Fruit fly (Drosophila melanogaster) whole organism, embryonic: Measurements from ENCODE around the gene CG12948.

Experiments
- Abd-B ChIP-seq: fragments of 200-800 bp; sonication (Bioruptor generic); optimal IDR thresholded peaks from 2 replicates; lab custom pipeline; 2018; ENCODE audit warnings: missing biosample characterization, mild to moderate bottlenecking, missing genetic modification characterization, moderate library complexity
- BEAF-32 ChIP-seq: fragments of 200-800 bp; sonication (Bioruptor generic); optimal IDR thresholded peaks from 3 replicates; lab custom pipeline; 2017; ENCODE audit warnings: missing biosample characterization, missing genetic modification characterization, mild to moderate bottlenecking, moderate library complexity, missing genetic modification reagents
- Bgb ChIP-seq: fragments of 200-800 bp; sonication (Bioruptor generic); IDR thresholded peaks from 2 replicates; pipeline ENCODE4 v1.3.6; 2022; ENCODE audit warnings: missing biosample characterization, missing genetic modification characterization; ENCODE audit not compliant: partially characterized antibody
- CG10274 ChIP-seq: fragments of 200-800 bp; sonication (Bioruptor generic); optimal IDR thresholded peaks from 3 replicates; lab custom pipeline; 2017; ENCODE audit warnings: missing biosample characterization, mild to moderate bottlenecking, missing genetic modification characterization
- CG11085 ChIP-seq: fragments of 200-800 bp; sonication (Bioruptor generic); IDR thresholded peaks from 2 replicates; pipeline ENCODE4 v1.3.6; 2022; ENCODE audit warnings: missing biosample characterization, missing genetic modification characterization
- CG13287 ChIP-seq: fragments of 200-800 bp; sonication (Bioruptor generic); IDR thresholded peaks from 2 replicates; pipeline ENCODE4 v1.3.6; 2022; ENCODE audit warnings: missing biosample characterization, missing genetic modification characterization; ENCODE audit not compliant: partially characterized antibody
- CG14710 ChIP-seq: fragments of 200-800 bp; sonication (Bioruptor generic); optimal IDR thresholded peaks from 3 replicates; lab custom pipeline; 2019; ENCODE audit warnings: missing biosample characterization, mild to moderate bottlenecking, missing genetic modification characterization, moderate library complexity
- CG15011 ChIP-seq: fragments of 200-800 bp; sonication (Bioruptor generic); optimal IDR thresholded peaks from 3 replicates; lab custom pipeline; 2018; ENCODE audit warnings: missing biosample characterization, mild to moderate bottlenecking, missing genetic modification characterization
- CG15514 ChIP-seq: fragments of 200-800 bp; sonication (Bioruptor generic); optimal IDR thresholded peaks from 3 replicates; lab custom pipeline; 2017; ENCODE audit warnings: missing biosample characterization, missing genetic modification characterization, mild to moderate bottlenecking, moderate library complexity, missing genetic modification reagents
- CG1603 ChIP-seq: fragments of 200-800 bp; sonication (Bioruptor generic); optimal IDR thresholded peaks from 2 replicates; lab custom pipeline; 2019; ENCODE audit warnings: missing biosample characterization, mild to moderate bottlenecking, missing genetic modification characterization, moderate library complexity
- CG17361 ChIP-seq: fragments of 200-800 bp; sonication (Bioruptor generic); IDR thresholded peaks from 3 replicates; pipeline ENCODE4 v1.3.6; 2022; ENCODE audit warnings: missing biosample characterization, missing genetic modification characterization
- CG30020 ChIP-seq: fragments of 200-800 bp; optimal IDR thresholded peaks from 2 replicates; lab custom pipeline; 2019; ENCODE audit warnings: missing biosample characterization, mild to moderate bottlenecking, missing genetic modification characterization, moderate library complexity
- CG31365 ChIP-seq: fragments of 200-800 bp; sonication (Bioruptor generic); optimal IDR thresholded peaks from 2 replicates; lab custom pipeline; 2018; ENCODE audit warnings: missing biosample characterization, mild to moderate bottlenecking, missing genetic modification characterization
- CG6272 ChIP-seq: fragments of 200-800 bp; sonication (Bioruptor generic); IDR thresholded peaks from 2 replicates; pipeline ENCODE4 v1.3.6; 2022; ENCODE audit warnings: missing biosample characterization, missing genetic modification characterization
- CG6791 ChIP-seq: fragments of 200-800 bp; sonication (Bioruptor generic); IDR thresholded peaks from 3 replicates; pipeline ENCODE4 v1.3.6; 2022; ENCODE audit warnings: missing biosample characterization, missing genetic modification characterization; ENCODE audit not compliant: partially characterized antibody
- CG8924 ChIP-seq: fragments of 200-800 bp; optimal IDR thresholded peaks from 3 replicates; lab custom pipeline; 2019; ENCODE audit warnings: missing biosample characterization, mild to moderate bottlenecking, missing genetic modification characterization, moderate library complexity
- CG9437 ChIP-seq: fragments of 200-800 bp; sonication (Bioruptor generic); optimal IDR thresholded peaks from 2 replicates; lab custom pipeline; 2018; ENCODE audit warnings: missing biosample characterization, mild to moderate bottlenecking, missing genetic modification characterization
- CrebB ChIP-seq: fragments of 200-800 bp; sonication (Bioruptor generic); optimal IDR thresholded peaks from 3 replicates; lab custom pipeline; 2018; ENCODE audit warnings: missing biosample characterization, mild to moderate bottlenecking, missing genetic modification characterization
- Mad ChIP-seq: fragments of 200-800 bp; sonication (Bioruptor generic); optimal IDR thresholded peaks from 2 replicates; lab custom pipeline; 2016; ENCODE audit warnings: missing biosample characterization, missing genetic modification characterization
- Med ChIP-seq: fragments of 200-800 bp; sonication (Bioruptor generic); peaks from one replicate; lab custom pipeline; 2016; ENCODE audit warnings: missing biosample characterization, missing genetic modification characterization, mild to moderate bottlenecking, inconsistent platforms, moderate library complexity
- NFAT ChIP-seq: fragments of 200-800 bp; sonication (Bioruptor generic); IDR thresholded peaks from 2 replicates; pipeline ENCODE4 v1.3.6; 2022; ENCODE audit warnings: missing biosample characterization, missing genetic modification characterization
- NK7.1 ChIP-seq: fragments of 200-800 bp; sonication (Bioruptor generic); optimal IDR thresholded peaks from 3 replicates; lab custom pipeline; 2016; ENCODE audit warnings: missing biosample characterization, missing genetic modification characterization
- Scr ChIP-seq: fragments of 200-800 bp; sonication (Bioruptor generic); IDR thresholded peaks from 2 replicates; pipeline ENCODE4 v1.3.6; 2022; ENCODE audit warnings: missing biosample characterization, missing genetic modification characterization; ENCODE audit not compliant: partially characterized antibody
- YL-1 ChIP-seq: fragments of 200-800 bp; sonication (Bioruptor generic); optimal IDR thresholded peaks from 3 replicates; lab custom pipeline; 2017; ENCODE audit warnings: missing biosample characterization, mild to moderate bottlenecking, missing genetic modification characterization
- cato ChIP-seq: fragments of 200-800 bp; sonication (Bioruptor generic); optimal IDR thresholded peaks from 2 replicates; lab custom pipeline; 2016; ENCODE audit warnings: missing biosample characterization, missing genetic modification characterization, borderline replicate concordance
- caup ChIP-seq: fragments of 200-800 bp; sonication (Bioruptor generic); optimal IDR thresholded peaks from 3 replicates; lab custom pipeline; 2017; ENCODE audit warnings: missing biosample characterization, mild to moderate bottlenecking, missing genetic modification characterization, moderate library complexity; ENCODE audit not compliant: severe bottlenecking
- chn ChIP-seq: fragments of 200-800 bp; sonication (Bioruptor generic); optimal IDR thresholded peaks from 2 replicates; lab custom pipeline; 2016; ENCODE audit warnings: missing biosample characterization, missing genetic modification characterization
- eve ChIP-seq, 2 experiments: fragments of >200 bp; optimal IDR thresholded peaks; 2 replicates each; lab custom pipeline; 2017; ENCODE audit warnings: missing biosample characterization in 2 of 2, missing genetic modification characterization in 2 of 2
- ewg ChIP-seq: fragments of 200-800 bp; sonication (Bioruptor generic); optimal IDR thresholded peaks from 3 replicates; lab custom pipeline; 2017; ENCODE audit warnings: mild to moderate bottlenecking, missing biosample characterization, missing genetic modification reagents, missing genetic modification characterization
- gem ChIP-seq: fragments of 200-800 bp; sonication (Bioruptor generic); optimal IDR thresholded peaks from 2 replicates; lab custom pipeline; 2019; ENCODE audit warnings: missing biosample characterization, mild to moderate bottlenecking, missing genetic modification characterization, moderate library complexity
- gro ChIP-seq: fragments of 200-800 bp; sonication (Bioruptor generic); optimal IDR thresholded peaks from 2 replicates; lab custom pipeline; 2016; ENCODE audit warnings: missing biosample characterization, missing genetic modification characterization
- hb ChIP-seq: fragments of 200-800 bp; sonication (Bioruptor generic); IDR thresholded peaks from 3 replicates; pipeline ENCODE4 v1.3.6; 2022; ENCODE audit warnings: missing biosample characterization, missing genetic modification characterization; ENCODE audit not compliant: partially characterized antibody
- inv ChIP-seq: fragments of 200-800 bp; sonication (Bioruptor generic); IDR thresholded peaks from 2 replicates; pipeline ENCODE4 v1.3.6; 2022; ENCODE audit warnings: missing biosample characterization, missing genetic modification characterization; ENCODE audit not compliant: partially characterized antibody
- knrl ChIP-seq: fragments of 200-800 bp; sonication (Bioruptor generic); IDR thresholded peaks from 3 replicates; pipeline ENCODE4 v1.3.6; 2022; ENCODE audit warnings: missing biosample characterization, missing genetic modification characterization; ENCODE audit not compliant: partially characterized antibody
- maf-S ChIP-seq: fragments of 200-800 bp; sonication (Bioruptor generic); optimal IDR thresholded peaks from 2 replicates; lab custom pipeline; 2016; ENCODE audit warnings: missing biosample characterization, missing genetic modification characterization
- phol ChIP-seq: fragments of 200-800 bp; sonication (Bioruptor generic); optimal IDR thresholded peaks from 3 replicates; lab custom pipeline; 2018; ENCODE audit warnings: missing biosample characterization, mild to moderate bottlenecking, missing genetic modification characterization, moderate library complexity
- pita ChIP-seq: fragments of 200-800 bp; sonication (Bioruptor generic); optimal IDR thresholded peaks from 2 replicates; lab custom pipeline; 2017; ENCODE audit warnings: missing biosample characterization, mild to moderate bottlenecking, missing genetic modification characterization
- rib ChIP-seq: fragments of 200-800 bp; sonication (Bioruptor generic); IDR thresholded peaks from 2 replicates; pipeline ENCODE4 v1.3.6; 2022; ENCODE audit warnings: missing biosample characterization, missing genetic modification characterization
- scrt ChIP-seq: fragments of 200-800 bp; sonication (Bioruptor generic); optimal IDR thresholded peaks from 2 replicates; lab custom pipeline; 2018; ENCODE audit warnings: missing biosample characterization, mild to moderate bottlenecking, missing genetic modification characterization, moderate library complexity
- sens ChIP-seq: fragments of 200-800 bp; sonication (Bioruptor generic); peaks from one replicate; lab custom pipeline; 2016; ENCODE audit warnings: missing biosample characterization, missing genetic modification characterization
- sqz ChIP-seq: fragments of 200-800 bp; sonication (Bioruptor generic); optimal IDR thresholded peaks from 3 replicates; lab custom pipeline; 2018; ENCODE audit warnings: missing biosample characterization, mild to moderate bottlenecking, missing genetic modification characterization
- tll ChIP-seq, 2 experiments: fragments of 200-800 bp in 1 of 2; fragments of >200 bp in 1 of 2; sonication (Bioruptor generic) in 1 of 2; optimal IDR thresholded peaks; 2 replicates each; lab custom pipeline; 2017 to 2019; ENCODE audit warnings: missing biosample characterization in 2 of 2, missing genetic modification characterization in 2 of 2, mild to moderate bottlenecking in 1 of 2, moderate library complexity in 1 of 2

The CG12948 gene

DNA sequence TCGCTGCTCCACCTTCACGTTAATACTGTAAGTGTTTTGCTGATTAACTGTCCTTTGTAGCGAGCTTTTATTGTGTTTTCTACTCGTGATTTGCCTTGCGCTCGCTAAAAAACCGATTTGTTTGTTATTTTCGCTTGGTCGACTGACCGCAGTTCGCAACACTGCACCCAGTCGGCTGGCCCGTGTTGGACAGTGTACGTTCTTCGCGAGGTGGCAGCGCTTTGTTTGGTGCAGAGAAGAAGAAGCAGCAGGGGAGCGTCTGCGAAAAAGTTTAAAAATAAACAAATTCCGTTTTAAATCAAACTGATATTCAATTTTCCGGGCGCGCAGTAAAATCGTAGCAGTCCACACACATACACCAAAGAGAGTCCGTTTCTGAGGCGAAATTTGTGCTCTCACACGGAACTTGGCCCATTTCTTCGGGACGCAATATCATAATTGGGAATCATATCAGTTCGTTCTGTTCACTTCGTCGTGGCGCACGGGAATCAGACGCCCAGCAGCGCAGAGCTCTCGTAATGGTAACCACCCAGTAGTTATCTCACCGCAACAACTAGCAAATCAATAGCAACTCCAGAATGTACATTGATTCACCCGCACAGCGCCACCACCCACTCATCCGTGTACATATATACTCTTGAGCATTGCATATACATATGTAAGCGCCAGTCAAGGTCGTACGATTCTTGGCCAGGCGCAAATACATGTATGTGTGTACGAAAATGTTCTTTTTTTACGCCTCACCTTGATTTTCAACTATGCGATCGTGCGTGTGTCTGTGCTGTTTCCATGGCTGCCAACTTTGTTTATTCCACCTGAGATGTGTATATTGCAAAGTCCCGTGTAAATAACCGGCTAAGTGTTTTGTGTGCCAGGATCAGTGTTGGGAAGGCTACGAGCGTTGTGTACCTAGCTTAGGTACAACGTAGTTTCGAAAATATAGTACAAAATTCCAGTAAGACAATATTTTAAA lies 20.4 kb upstream of the CG12948 start, which contains the start of gene Naa80 (continued):
- TF ChIP-seq NFAT (GFP tag; lab: Robert Waterston, UW): peak; percentile 87
- no peak for TF ChIP-seq sqz
- TF ChIP-seq tll (GFP tag; optimal IDR thresholded peaks at IDR 0.05; lab: Kevin White, UChicago): peak in 1 of 2 experiments; percentile 32
- peak; percentile 12 for TF ChIP-seq CG10274 (GFP tag; lab: Kevin White, UChicago)
- peak; percentile 9 for TF ChIP-seq CG30020

DNA sequence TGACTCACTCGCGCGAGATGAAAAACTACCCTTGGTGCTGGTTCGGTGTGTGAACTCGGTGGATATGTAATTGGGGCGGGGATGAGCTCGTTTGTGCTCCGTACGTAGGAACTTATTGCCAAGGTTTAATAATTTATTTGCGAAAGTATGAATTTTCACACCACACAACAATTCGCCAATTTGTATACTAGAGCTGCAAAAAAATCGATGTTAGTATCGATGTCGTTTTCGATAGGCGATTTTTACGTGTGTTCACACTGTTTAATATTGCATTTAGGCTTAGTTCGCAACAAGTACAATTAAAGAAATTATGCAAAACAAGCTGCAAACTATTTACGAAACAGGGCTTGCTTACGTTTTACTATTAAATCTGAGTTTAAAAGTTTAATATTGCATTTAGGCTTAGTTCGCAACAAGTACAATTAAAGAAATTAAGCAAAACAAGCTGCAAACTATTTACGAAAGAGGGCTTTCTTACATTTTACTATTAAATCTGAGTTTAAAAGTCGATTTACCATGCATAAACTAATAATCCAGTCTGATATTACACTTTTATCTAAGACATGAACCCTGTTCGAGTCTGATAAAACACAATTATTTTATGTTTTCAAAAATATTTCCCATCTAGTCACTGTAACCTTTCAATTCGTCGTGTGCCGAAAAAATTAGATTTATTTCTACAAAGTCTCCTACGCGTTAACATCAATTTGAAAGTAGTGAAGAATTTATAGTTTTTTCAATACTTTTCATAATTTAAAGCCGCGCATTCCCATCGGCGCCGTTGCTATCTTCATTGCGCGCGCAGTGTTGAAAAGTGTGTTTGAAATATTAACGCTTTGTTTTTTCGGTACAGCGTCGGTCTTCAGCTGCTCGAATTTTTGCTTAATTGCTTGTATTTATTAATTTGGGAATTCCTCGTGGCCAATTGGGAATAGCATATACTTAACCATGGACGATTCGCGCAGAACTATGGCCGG lies 15.7 kb upstream of the CG12948 start, which contains the start of the genes Snap24 and CG8478:
Gene Snap24, minus strand, starts transcription at position 196 of the 977 bp plus-strand sequence.
Gene CG8478, plus strand, starts transcription at position 696 of the 977 bp plus-strand sequence.
- TF ChIP-seq CG8924 (tag; lab: Kevin White, UChicago) (peak; percentile 14), CrebB (tag; lab: Kevin White, UChicago) (no peak), pita (GFP tag; lab: Kevin White, UChicago) (peak; percentile 46), gem (no peak), CG6791 (GFP tag; lab: Robert Waterston, UW) (peak; percentile 79), YL-1 (peak; percentile 8), inv (GFP tag; lab: Robert Waterston, UW) (peak; percentile 72), phol (peak; percentile 22), ewg (GFP tag; lab: Kevin White, UChicago) (peak; percentile 47), rib (peak; percentile 84), chn (GFP tag; lab: Kevin White, UChicago) (no peak), Mad (no peak), CG15514 (GFP tag; lab: Kevin White, UChicago) (peak; percentile 23), scrt (no peak), Med (peak; percentile 70), CG13287 (GFP tag; lab: Robert Waterston, UW) (peak; percentile 82), CG14710 (tag; lab: Kevin White, UChicago) (peak; percentile 78), gro (GFP tag; lab: Kevin White, UChicago) (no peak), CG6272 (GFP tag; lab: Robert Waterston, UW) (no peak), cato (GFP tag; lab: Kevin White, UChicago) (no peak), maf-S (GFP tag; lab: Kevin White, UChicago) (no peak), knrl (GFP tag; lab: Robert Waterston, UW) (peak; percentile 82), CG31365 (tag; lab: Kevin White, UChicago) (no peak), CG15011 (GFP tag; lab: Kevin White, UChicago) (no peak), Bgb (peak; percentile 85), Scr (GFP tag; lab: Robert Waterston, UW) (peak; percentile 79), CG1603 (tag; lab: Kevin White, UChicago) (peak; percentile 17), CG9437 (GFP tag; lab: Kevin White, UChicago) (no peak), sens (peak; percentile 91), caup (no peak), Abd-B (peak; percentile 24), NK7.1 (GFP tag; lab: Kevin White, UChicago) (no peak), eve (GFP tag; optimal IDR thresholded peaks at IDR 0.05; lab: Kevin White, UChicago) (no peak), hb (GFP tag; lab: Robert Waterston, UW) (peak; percentile 61), CG17361 (peak; percentile 43; the same call in 1 of the 3 replicates), BEAF-32 (GFP tag; lab: Kevin White, UChicago) (peak; percentile 86), CG11085 (GFP tag; lab: Robert Waterston, UW) (no peak)
